Worm (Caenorhabditis elegans): ENCODE results near the gene cwp-1.

- TF ChIP-seq skn-1 (tag; optimal IDR thresholded peaks at IDR 0.05) (no peak), snpc-4 (tag; optimal IDR thresholded peaks at IDR 0.05) (no peak), pha-4 (tag; optimal IDR thresholded peaks at IDR 0.05) (no peak), aly-2 (tag; optimal IDR thresholded peaks at IDR 0.05) (no peak), mdl-1 (tag; optimal IDR thresholded peaks at IDR 0.05) (no peak), unc-39 (tag; optimal IDR thresholded peaks at IDR 0.05) (no peak), unc-62 (GFP tag; optimal IDR thresholded peaks at IDR 0.05) (no peak)
These were observed 40.3 kb upstream of the cwp-1 start, which contains the start of gene str-32 for ce11 chrV:4881377-4881776.
